Worm (Caenorhabditis elegans): Measurements from ENCODE around the gene sdz-35.

The sdz-35 gene

ce11 chrII:3240207-3240606 lies 31.6 kb upstream of the sdz-35 start, which contains the start of gene C17F4.3:
TSS of gene C17F4.3 (plus strand) at chrII:3240507.
- TF ChIP-seq tab-1 (GFP tag; IDR thresholded peaks at IDR 0.05) (no peak), ztf-23 (GFP tag; IDR thresholded peaks at IDR 0.05) (no peak), ref-1 (GFP tag; conservative IDR thresholded peaks at IDR 0.05) (no peak), flt-1 (GFP tag; IDR thresholded peaks at IDR 0.05) (no peak), T22C8.4 (GFP tag; IDR thresholded peaks at IDR 0.05) (no peak), cog-1 (tag; optimal IDR thresholded peaks at IDR 0.05) (no peak), med-1 (GFP tag; optimal IDR thresholded peaks at IDR 0.05; ENCODE audit: insufficient read depth) (no peak), klf-2 (GFP tag; conservative IDR thresholded peaks at IDR 0.05) (no peak), ztf-29 (GFP tag; IDR thresholded peaks at IDR 0.05) (no peak)

- TF ChIP-seq med-1 (GFP tag; optimal IDR thresholded peaks at IDR 0.05; ENCODE audit: insufficient read depth) (no peak), klf-2 (GFP tag; conservative IDR thresholded peaks at IDR 0.05) (no peak), ztf-23 (GFP tag; IDR thresholded peaks at IDR 0.05) (no peak), ztf-29 (GFP tag; IDR thresholded peaks at IDR 0.05) (no peak), T22C8.4 (GFP tag; IDR thresholded peaks at IDR 0.05) (no peak), tab-1 (GFP tag; IDR thresholded peaks at IDR 0.05) (no peak), ref-1 (GFP tag; conservative IDR thresholded peaks at IDR 0.05) (no peak), cog-1 (tag; optimal IDR thresholded peaks at IDR 0.05) (no peak), flt-1 (GFP tag; IDR thresholded peaks at IDR 0.05) (no peak)
Measured at ce11 chrII:3237038-3237521, 28.5 kb upstream of the sdz-35 start, which contains the start of the genes srz-67 and C17F4.11. TSS of gene srz-67 (minus strand) at chrII:3237138. TSS of gene C17F4.11 (plus strand) at chrII:3237471.

ce11 chrII:3234725-3235124 lies 26.1 kb upstream of the sdz-35 start, which contains the start of gene C17F4.8:
TSS of gene C17F4.8 (minus strand) at chrII:3234825.
- TF ChIP-seq ztf-23 (GFP tag; IDR thresholded peaks at IDR 0.05) (no peak), klf-2 (GFP tag; conservative IDR thresholded peaks at IDR 0.05) (no peak), tab-1 (GFP tag; IDR thresholded peaks at IDR 0.05) (no peak), flt-1 (GFP tag; IDR thresholded peaks at IDR 0.05) (no peak), ref-1 (GFP tag; conservative IDR thresholded peaks at IDR 0.05) (no peak), T22C8.4 (GFP tag; IDR thresholded peaks at IDR 0.05) (no peak), cog-1 (tag; optimal IDR thresholded peaks at IDR 0.05) (no peak), med-1 (GFP tag; optimal IDR thresholded peaks at IDR 0.05; ENCODE audit: insufficient read depth) (no peak), ztf-29 (GFP tag; IDR thresholded peaks at IDR 0.05) (no peak)

ce11 chrII:3230422-3230821 lies 21.8 kb upstream of the sdz-35 start, which contains the start of gene srh-297:
TSS of gene srh-297 (minus strand) at chrII:3230522.
- TF ChIP-seq tab-1 (GFP tag; IDR thresholded peaks at IDR 0.05) (no peak), flt-1 (GFP tag; IDR thresholded peaks at IDR 0.05) (no peak), klf-2 (GFP tag; conservative IDR thresholded peaks at IDR 0.05) (no peak), ztf-23 (GFP tag; IDR thresholded peaks at IDR 0.05) (no peak), ztf-29 (GFP tag; IDR thresholded peaks at IDR 0.05) (no peak), T22C8.4 (GFP tag; IDR thresholded peaks at IDR 0.05) (no peak), cog-1 (tag; optimal IDR thresholded peaks at IDR 0.05) (no peak), ref-1 (GFP tag; conservative IDR thresholded peaks at IDR 0.05) (no peak), med-1 (GFP tag; optimal IDR thresholded peaks at IDR 0.05; ENCODE audit: insufficient read depth) (no peak)

DNA sequence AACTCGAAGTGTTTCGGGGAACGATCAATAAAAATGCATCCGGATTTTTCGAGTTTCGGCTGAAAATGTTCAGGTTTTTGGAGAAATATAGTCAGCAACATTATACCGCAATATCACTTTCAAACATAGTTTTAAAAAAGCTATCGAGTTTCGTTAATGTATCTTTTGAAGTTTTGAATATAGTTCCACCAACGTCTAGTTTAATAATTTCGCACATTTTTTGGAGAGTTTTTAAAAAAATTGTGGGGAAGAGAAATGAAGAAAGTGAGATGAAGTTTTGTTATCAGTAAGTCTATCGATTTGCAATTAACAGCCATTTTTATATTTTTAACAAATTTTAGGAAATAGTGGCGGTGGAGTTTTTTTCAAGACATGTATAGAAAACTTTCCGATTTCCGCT lies 17.2 kb upstream of the sdz-35 start, which contains the start of gene ZC239.17:
TSS of gene ZC239.17 (minus strand) at position 101 of the 400 bp plus-strand sequence.
- TF ChIP-seq ref-1 (GFP tag; conservative IDR thresholded peaks at IDR 0.05): no peak
- TF ChIP-seq flt-1 (GFP tag; IDR thresholded peaks at IDR 0.05): no peak
- no peak for TF ChIP-seq ztf-29 (GFP tag; IDR thresholded peaks at IDR 0.05)
- TF ChIP-seq cog-1 (tag; optimal IDR thresholded peaks at IDR 0.05): no peak
- TF ChIP-seq klf-2 (GFP tag; conservative IDR thresholded peaks at IDR 0.05): no peak
- no peak for TF ChIP-seq tab-1 (GFP tag; IDR thresholded peaks at IDR 0.05)
- TF ChIP-seq ztf-23 (GFP tag; IDR thresholded peaks at IDR 0.05): no peak
- no peak for TF ChIP-seq med-1 (GFP tag; optimal IDR thresholded peaks at IDR 0.05; ENCODE audit: insufficient read depth)
- TF ChIP-seq T22C8.4 (GFP tag; IDR thresholded peaks at IDR 0.05): no peak

DNA sequence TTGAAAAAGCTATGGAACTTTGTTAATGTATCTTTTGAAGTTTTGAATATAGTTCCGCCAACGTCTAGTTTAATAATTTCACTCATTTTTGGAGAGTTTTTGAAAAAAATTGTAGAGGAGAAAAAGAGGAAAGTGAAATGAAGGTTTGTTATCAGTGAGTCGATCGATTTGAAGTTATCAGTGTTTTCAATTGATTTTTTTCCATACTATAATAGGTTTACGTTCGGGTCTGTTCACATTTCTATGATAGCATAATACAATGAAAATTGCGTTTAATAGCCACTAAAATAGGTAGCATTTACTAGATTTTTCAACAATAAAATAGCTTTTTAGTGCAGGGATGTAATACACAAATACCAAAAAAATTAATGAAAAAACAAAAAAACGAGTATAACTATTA lies 16.6 kb upstream of the sdz-35 start, which contains the start of gene ZC239.16:
TSS of gene ZC239.16 (minus strand) at position 120 of the 400 bp plus-strand sequence.
- TF ChIP-seq T22C8.4 (GFP tag; IDR thresholded peaks at IDR 0.05) (no peak), tab-1 (GFP tag; IDR thresholded peaks at IDR 0.05) (no peak), ref-1 (GFP tag; conservative IDR thresholded peaks at IDR 0.05) (no peak), klf-2 (GFP tag; conservative IDR thresholded peaks at IDR 0.05) (no peak)

DNA sequence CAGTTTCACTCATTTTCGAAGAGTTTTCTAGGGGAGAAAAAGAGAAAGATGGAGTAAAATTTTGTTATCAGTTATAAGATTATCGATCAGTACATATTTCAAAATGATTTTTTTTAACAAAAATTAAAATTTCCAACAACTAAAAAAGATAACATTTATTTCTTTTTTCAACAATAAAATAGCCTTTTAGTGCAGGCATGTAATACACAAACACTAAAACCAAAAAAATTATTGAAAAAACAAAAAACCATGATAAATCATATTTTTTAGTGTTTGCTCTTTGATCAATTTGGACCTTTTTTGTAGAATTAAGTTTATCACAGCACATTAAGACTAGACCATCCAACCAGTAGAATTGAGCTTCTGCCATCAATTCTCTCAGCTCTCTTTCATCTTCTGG lies 16.1 kb upstream of the sdz-35 start, which contains the start of gene ZC239.15:
TSS of gene ZC239.15 (minus strand) at position 101 of the 400 bp plus-strand sequence.
- no peak for TF ChIP-seq ztf-29 (GFP tag; IDR thresholded peaks at IDR 0.05)
- TF ChIP-seq ref-1 (GFP tag; conservative IDR thresholded peaks at IDR 0.05): no peak
- no peak for TF ChIP-seq ztf-23 (GFP tag; IDR thresholded peaks at IDR 0.05)
- TF ChIP-seq med-1 (GFP tag; optimal IDR thresholded peaks at IDR 0.05; ENCODE audit: insufficient read depth): no peak
- TF ChIP-seq flt-1 (GFP tag; IDR thresholded peaks at IDR 0.05): no peak
- no peak for TF ChIP-seq T22C8.4 (GFP tag; IDR thresholded peaks at IDR 0.05)

DNA sequence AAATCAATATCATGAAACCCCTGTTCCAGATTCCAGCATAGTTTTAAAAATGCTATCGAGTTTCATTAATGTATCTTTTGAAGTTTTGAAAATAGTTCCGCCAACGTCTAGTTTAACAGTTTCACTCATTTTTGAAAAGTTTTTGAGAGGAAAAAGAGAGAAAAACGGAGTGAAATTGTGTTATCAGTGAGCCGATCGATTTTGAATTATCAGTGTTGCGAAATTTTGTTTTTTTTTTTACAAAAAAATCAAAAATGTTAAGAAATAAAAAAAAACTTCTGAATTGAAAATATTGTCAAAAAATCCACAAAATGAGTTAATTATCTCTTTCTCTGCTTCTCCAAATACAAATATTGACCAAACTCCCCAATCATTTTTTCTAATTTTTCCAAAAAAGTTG lies 14.1 kb upstream of the sdz-35 start, which contains the start of gene ZC239.13:
TSS of gene ZC239.13 (minus strand) at position 154 of the 400 bp plus-strand sequence.
- TF ChIP-seq ztf-23 (GFP tag; IDR thresholded peaks at IDR 0.05) (no peak), T22C8.4 (GFP tag; IDR thresholded peaks at IDR 0.05) (no peak), tab-1 (GFP tag; IDR thresholded peaks at IDR 0.05) (no peak), klf-2 (GFP tag; conservative IDR thresholded peaks at IDR 0.05) (no peak), flt-1 (GFP tag; IDR thresholded peaks at IDR 0.05) (no peak), med-1 (GFP tag; optimal IDR thresholded peaks at IDR 0.05; ENCODE audit: insufficient read depth) (no peak), cog-1 (tag; optimal IDR thresholded peaks at IDR 0.05) (no peak), ref-1 (GFP tag; conservative IDR thresholded peaks at IDR 0.05) (no peak), ztf-29 (GFP tag; IDR thresholded peaks at IDR 0.05) (no peak)

DNA sequence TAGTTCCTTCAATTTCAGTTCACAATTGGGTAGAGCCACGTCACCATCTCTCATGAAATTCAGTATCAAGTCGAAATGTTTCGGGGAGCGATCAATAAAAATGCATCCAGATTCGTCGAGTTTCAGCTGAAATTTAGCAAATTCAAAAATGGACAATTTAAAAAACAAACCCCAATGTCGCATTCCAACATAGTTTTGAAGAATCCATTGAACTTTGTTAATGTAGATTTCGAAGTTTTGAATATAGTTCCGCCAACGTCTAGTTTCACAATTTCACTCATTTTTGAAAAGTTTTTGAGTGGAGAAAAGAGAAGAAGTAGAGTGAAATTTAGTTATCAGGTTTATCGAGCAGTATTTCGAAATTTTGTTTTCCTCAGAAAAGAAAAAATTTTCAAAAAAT lies 13.2 kb upstream of the sdz-35 start, which contains the start of gene ZC239.14:
TSS of gene ZC239.14 (minus strand) at position 305 of the 400 bp plus-strand sequence.
- TF ChIP-seq tab-1 (GFP tag; IDR thresholded peaks at IDR 0.05) (no peak), med-1 (GFP tag; optimal IDR thresholded peaks at IDR 0.05; ENCODE audit: insufficient read depth) (no peak), ztf-29 (GFP tag; IDR thresholded peaks at IDR 0.05) (no peak), flt-1 (GFP tag; IDR thresholded peaks at IDR 0.05) (no peak), cog-1 (tag; optimal IDR thresholded peaks at IDR 0.05) (no peak), ztf-23 (GFP tag; IDR thresholded peaks at IDR 0.05) (no peak), T22C8.4 (GFP tag; IDR thresholded peaks at IDR 0.05) (no peak), klf-2 (GFP tag; conservative IDR thresholded peaks at IDR 0.05) (no peak), ref-1 (GFP tag; conservative IDR thresholded peaks at IDR 0.05) (no peak)

Measured in whole organism, midembryonic.